Worm (Caenorhabditis elegans) whole organism, L2 larva: ENCODE measurements around the gene T24G10.2.

Experiments used
- C34F6.9 ChIP-seq: fragments of 150-350 bp; optimal IDR thresholded peaks from 2 replicates; lab custom pipeline; 2014; ENCODE audit warnings: missing biosample characterization, missing genetic modification characterization
- F13H6.1 ChIP-seq: sonication (generic microtip); optimal IDR thresholded peaks from 2 replicates; lab custom pipeline; 2016; ENCODE audit warnings: missing genetic modification characterization, missing compliant biosample characterization
- Y55F3AM.14 ChIP-seq: fragments of 200-800 bp; sonication (Bioruptor generic); optimal IDR thresholded peaks from 2 replicates; lab custom pipeline; 2018; ENCODE audit warnings: mild to moderate bottlenecking, missing genetic modification characterization, missing compliant biosample characterization
- alr-1 ChIP-seq: fragments of 150-350 bp; optimal IDR thresholded peaks from 2 replicates; lab custom pipeline; 2014; ENCODE audit warnings: missing biosample characterization, missing genetic modification characterization
- ama-1 ChIP-seq: fragments of 150-350 bp; optimal IDR thresholded peaks from 2 replicates; lab custom pipeline; 2018; ENCODE audit warnings: inconsistent platforms
- ceh-16 ChIP-seq: fragments of 150-350 bp; optimal IDR thresholded peaks from 2 replicates; lab custom pipeline; 2014; ENCODE audit warnings: missing biosample characterization, missing genetic modification characterization
- ceh-82 ChIP-seq: fragments of 150-350 bp; optimal IDR thresholded peaks from 2 replicates; lab custom pipeline; 2014; ENCODE audit warnings: missing biosample characterization, missing genetic modification characterization
- crh-2 ChIP-seq: sonication (generic microtip); optimal IDR thresholded peaks from 2 replicates; lab custom pipeline; 2017; ENCODE audit warnings: missing biosample characterization, missing genetic modification characterization
- dmd-4 ChIP-seq: sonication (generic microtip); optimal IDR thresholded peaks from 2 replicates; lab custom pipeline; 2017; ENCODE audit warnings: missing biosample characterization, missing genetic modification characterization
- fos-1 ChIP-seq: fragments of 150-350 bp; optimal IDR thresholded peaks from 2 replicates; lab custom pipeline; 2014; ENCODE audit warnings: missing biosample characterization, missing genetic modification characterization
- gmeb-1 ChIP-seq: fragments of 150-350 bp; optimal IDR thresholded peaks from 2 replicates; lab custom pipeline; 2014; ENCODE audit warnings: missing biosample characterization, missing genetic modification characterization
- lin-13 ChIP-seq: fragments of 150-350 bp; optimal IDR thresholded peaks from 2 replicates; lab custom pipeline; 2014; ENCODE audit warnings: missing biosample characterization, missing genetic modification reagents, missing genetic modification characterization
- lin-39 ChIP-seq: fragments of 150-350 bp; optimal IDR thresholded peaks from 2 replicates; lab custom pipeline; 2014; ENCODE audit warnings: missing biosample characterization, missing genetic modification reagents, missing genetic modification characterization
- lsy-2 ChIP-seq, 2 experiments: fragments of 150-350 bp in 1 of 2; sonication (generic microtip) in 1 of 2; optimal IDR thresholded peaks; 2 replicates each; lab custom pipeline; 2014 to 2017; ENCODE audit warnings: missing biosample characterization in 2 of 2, missing genetic modification characterization in 2 of 2
- mdl-1 ChIP-seq, 2 experiments: fragments of 150-350 bp in 1 of 2; sonication (generic microtip) in 1 of 2; optimal IDR thresholded peaks; 2 replicates each; lab custom pipeline; 2017; ENCODE audit warnings: missing biosample characterization in 2 of 2, missing genetic modification characterization in 2 of 2
- nhr-10 ChIP-seq: sonication (generic microtip); optimal IDR thresholded peaks from 2 replicates; lab custom pipeline; 2017; ENCODE audit warnings: missing biosample characterization, missing genetic modification characterization
- nhr-129 ChIP-seq: fragments of 150-350 bp; optimal IDR thresholded peaks from 2 replicates; lab custom pipeline; 2014; ENCODE audit warnings: missing biosample characterization, missing genetic modification characterization
- nhr-21 ChIP-seq: fragments of 150-350 bp; optimal IDR thresholded peaks from 2 replicates; lab custom pipeline; 2014; ENCODE audit warnings: missing biosample characterization, missing genetic modification characterization
- nhr-23 ChIP-seq: fragments of 150-350 bp; optimal IDR thresholded peaks from 2 replicates; lab custom pipeline; 2014; ENCODE audit warnings: missing biosample characterization, missing genetic modification reagents, missing genetic modification characterization
- nhr-237 ChIP-seq: fragments of 150-350 bp; optimal IDR thresholded peaks from 2 replicates; lab custom pipeline; 2014; ENCODE audit warnings: missing biosample characterization, missing genetic modification characterization
- peb-1 ChIP-seq: fragments of 150-350 bp; optimal IDR thresholded peaks from 2 replicates; lab custom pipeline; 2014; ENCODE audit warnings: missing biosample characterization, missing genetic modification characterization
- sma-3 ChIP-seq: sonication (generic microtip); optimal IDR thresholded peaks from 2 replicates; lab custom pipeline; 2016; ENCODE audit warnings: missing genetic modification reagents, missing genetic modification characterization, missing compliant biosample characterization
- sma-9 ChIP-seq, 2 experiments: fragments of 150-350 bp in 1 of 2; sonication (generic microtip) in 1 of 2; optimal IDR thresholded peaks; 2 replicates each; lab custom pipeline; 2014 to 2016; ENCODE audit warnings: missing genetic modification characterization in 2 of 2, mild to moderate bottlenecking in 1 of 2, missing biosample characterization in 1 of 2, missing compliant biosample characterization in 1 of 2, missing genetic modification reagents in 1 of 2, moderate library complexity in 1 of 2
- snpc-4 ChIP-seq: fragments of 150-350 bp; optimal IDR thresholded peaks from 2 replicates; lab custom pipeline; 2014; ENCODE audit warnings: missing biosample characterization, missing genetic modification characterization
- unc-55 ChIP-seq: fragments of 150-350 bp; sonication (generic microtip); optimal IDR thresholded peaks from 3 replicates; lab custom pipeline; 2014; ENCODE audit warnings: missing biosample characterization, missing genetic modification reagents, missing genetic modification characterization
- unc-62 ChIP-seq: fragments of 150-350 bp; optimal IDR thresholded peaks from 2 replicates; lab custom pipeline; 2014; ENCODE audit warnings: missing biosample characterization, missing genetic modification reagents, missing genetic modification characterization
- zag-1 ChIP-seq: fragments of 150-350 bp; optimal IDR thresholded peaks from 2 replicates; lab custom pipeline; 2014; ENCODE audit warnings: missing biosample characterization, missing genetic modification characterization
- ztf-11 ChIP-seq: sonication (generic microtip); optimal IDR thresholded peaks from 2 replicates; lab custom pipeline; 2017; ENCODE audit warnings: missing biosample characterization, missing genetic modification characterization
- ztf-4 ChIP-seq: fragments of 150-350 bp; optimal IDR thresholded peaks from 2 replicates; lab custom pipeline; 2014; ENCODE audit warnings: missing biosample characterization, missing genetic modification characterization

Gene T24G10.2

ce11 chrIII:5442711-5443253 is at the start of gene T24G10.2, which contains the start of gene disl-2:
Gene T24G10.2, minus strand, starts transcription at chrIII:5442761.
Gene disl-2, plus strand, starts transcription at chrIII:5443167.
- TF ChIP-seq unc-55 (GFP tag; lab: Kevin White, UChicago) (peak; percentile 85), mdl-1 (tag; optimal IDR thresholded peaks at IDR 0.05; lab: Kevin White, UChicago) (no peak), F13H6.1 (peak; percentile 5), nhr-21 (tag; lab: Kevin White, UChicago) (no peak), nhr-129 (tag; lab: Kevin White, UChicago) (peak; percentile 66), lsy-2 (tag; optimal IDR thresholded peaks at IDR 0.05; lab: Kevin White, UChicago) (peak; percentile 94 to 99), C34F6.9 (tag; lab: Kevin White, UChicago) (peak; percentile 80), fos-1 (tag; lab: Kevin White, UChicago) (peak; percentile 18), sma-9 (GFP tag; optimal IDR thresholded peaks at IDR 0.05; lab: Kevin White, UChicago) (peak; percentile 19), sma-9 (tag; optimal IDR thresholded peaks at IDR 0.05; lab: Kevin White, UChicago) (no peak), lin-13 (GFP tag; lab: Kevin White, UChicago) (peak; percentile 44), crh-2 (tag; lab: Kevin White, UChicago) (peak; percentile 41), unc-62 (GFP tag; lab: Kevin White, UChicago) (no peak)

- TF ChIP-seq C34F6.9 (tag; lab: Kevin White, UChicago) (no peak), snpc-4 (tag; lab: Kevin White, UChicago) (no peak)
- TF ChIP-seq, all 48 proteins: peak for 0
Observed at ce11 chrIII:5487087-5487603, 44.6 kb upstream of the T24G10.2 start, which contains the start of gene osg-1. Gene osg-1, plus strand, starts transcription at chrIII:5487553.

DNA sequence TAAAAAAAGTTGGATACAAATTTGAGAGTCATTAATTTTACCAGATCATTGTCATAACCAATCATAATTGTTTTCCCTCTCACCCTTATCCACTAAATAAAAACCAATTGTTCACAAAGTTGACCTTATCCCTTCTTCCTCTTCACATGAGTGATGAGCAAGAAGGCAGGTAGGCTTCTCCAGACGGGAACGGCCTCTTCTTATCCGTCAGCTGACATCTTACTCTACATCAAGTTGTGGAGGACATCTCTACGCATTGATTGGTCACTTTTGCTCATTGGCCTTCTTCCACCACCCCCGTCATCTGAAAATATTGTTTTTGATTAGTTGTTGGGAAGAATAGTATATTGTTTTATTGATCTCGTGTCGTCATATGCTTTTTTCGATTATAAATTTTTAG is 43.8 kb upstream of the T24G10.2 start:
- TF ChIP-seq unc-55 (GFP tag; lab: Kevin White, UChicago), result no peak
- TF ChIP-seq, all 48 proteins: peak for 0

ce11 chrIII:5483738-5484315 is 41.3 kb upstream of the T24G10.2 start, which contains the start of the genes R02F2.7 and R02F2.4:
Gene R02F2.7, minus strand, starts transcription at chrIII:5483773.
Gene R02F2.4, plus strand, starts transcription at chrIII:5484289.
- TF ChIP-seq unc-55 (GFP tag; lab: Kevin White, UChicago), result peak; percentile 49
- peak; percentile 25 for TF ChIP-seq C34F6.9 (tag; lab: Kevin White, UChicago)
- peak in 1 of 2 experiments; percentile 34 for TF ChIP-seq lsy-2 (tag; optimal IDR thresholded peaks at IDR 0.05; lab: Kevin White, UChicago)
- no peak for TF ChIP-seq ceh-82 (tag; lab: Kevin White, UChicago)
- no peak for TF ChIP-seq nhr-23 (tag; lab: Kevin White, UChicago)
- TF ChIP-seq sma-3 (GFP tag; lab: Kevin White, UChicago), result no peak
- TF ChIP-seq gmeb-1 (tag; lab: Kevin White, UChicago), result peak; percentile 87

DNA sequence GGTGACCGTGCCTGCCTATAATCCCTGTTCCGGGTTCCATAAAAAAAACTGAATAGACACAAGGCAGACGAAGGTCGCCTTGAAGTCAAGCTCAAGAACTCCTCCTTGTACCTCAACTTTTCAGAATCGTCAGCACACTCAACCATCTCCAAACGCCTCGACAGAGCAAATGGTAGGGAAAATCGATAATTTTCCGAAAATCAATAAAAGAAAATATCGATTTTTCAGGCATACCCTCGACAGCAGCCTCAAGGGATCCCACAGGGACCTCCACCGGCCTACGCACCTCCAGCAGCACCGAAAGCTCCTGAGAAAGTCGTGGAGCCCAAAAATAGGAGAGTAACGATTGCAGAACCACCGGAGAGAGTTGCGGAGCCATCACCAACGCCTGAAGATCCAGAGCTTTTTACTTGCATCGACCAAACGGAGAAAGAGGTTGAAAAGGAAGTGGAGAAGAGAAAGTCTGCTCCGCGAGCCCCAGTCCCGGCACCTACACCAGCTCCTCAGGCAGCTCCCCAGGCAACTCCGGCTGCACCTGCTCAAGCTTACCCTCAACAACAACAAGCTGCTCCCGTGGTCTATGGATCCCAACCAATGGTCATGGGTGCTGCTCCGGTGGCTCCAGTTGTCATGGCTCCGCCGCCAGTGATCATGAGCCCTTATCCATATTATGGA is 37.1 kb upstream of the T24G10.2 start:
- no peak for TF ChIP-seq Y55F3AM.14 (GFP tag; lab: Kevin White, UChicago)
- TF ChIP-seq alr-1 (tag; lab: Kevin White, UChicago), result no peak
- no peak for TF ChIP-seq sma-3 (GFP tag; lab: Kevin White, UChicago)
- no peak for TF ChIP-seq ceh-82 (tag; lab: Kevin White, UChicago)
- TF ChIP-seq lin-39 (tag; lab: Kevin White, UChicago), result no peak
- no peak for TF ChIP-seq crh-2 (tag; lab: Kevin White, UChicago)
- TF ChIP-seq ztf-4 (tag; lab: Kevin White, UChicago), result no peak
- no peak for TF ChIP-seq ztf-11

DNA sequence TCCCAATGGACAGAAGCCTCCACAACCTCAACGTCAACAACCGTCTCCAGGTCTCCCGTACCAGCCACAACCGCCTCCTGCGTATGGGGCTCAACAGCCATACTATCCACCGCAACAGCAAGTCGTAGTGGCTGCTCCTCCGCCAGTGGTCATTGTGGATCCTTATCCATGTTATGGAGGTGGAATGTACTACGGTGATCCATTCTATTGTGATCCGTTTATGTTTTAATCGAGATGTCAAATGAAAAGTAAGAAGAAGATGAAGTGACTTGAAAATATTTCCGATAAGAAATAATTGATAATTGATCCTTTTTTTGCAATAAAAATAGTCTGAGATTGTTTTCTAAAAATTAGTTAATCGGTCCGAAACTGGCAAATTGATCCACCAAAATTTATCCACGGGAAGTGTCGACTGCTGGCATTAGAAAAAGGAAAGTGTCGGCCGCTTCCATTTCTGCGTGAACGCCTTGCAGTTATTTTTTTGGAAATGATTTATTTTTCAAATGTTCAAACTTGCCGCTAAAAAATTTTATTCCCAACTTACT is 36.3 kb upstream of the T24G10.2 start, which contains the start of the genes R02F2.6 and R02F2.5:
TSS of gene R02F2.6 (minus strand) at position 101 of the 545 bp plus-strand sequence.
TSS of gene R02F2.5 (plus strand) at position 495 of the 545 bp plus-strand sequence.
- TF ChIP-seq zag-1 (tag; lab: Kevin White, UChicago), result no peak
- no peak for TF ChIP-seq nhr-237 (tag; lab: Kevin White, UChicago)
- TF ChIP-seq sma-9 (GFP tag; optimal IDR thresholded peaks at IDR 0.05; lab: Kevin White, UChicago), result no peak
- TF ChIP-seq sma-9 (tag; optimal IDR thresholded peaks at IDR 0.05; lab: Kevin White, UChicago), result no peak
- TF ChIP-seq dmd-4 (tag; lab: Kevin White, UChicago), result no peak
- no peak for TF ChIP-seq ceh-16 (tag; lab: Kevin White, UChicago)
- no peak for TF ChIP-seq F13H6.1
- no peak for TF ChIP-seq ama-1
- no peak for TF ChIP-seq lin-39 (tag; lab: Kevin White, UChicago)
- no peak for TF ChIP-seq nhr-10 (tag; lab: Kevin White, UChicago)
- no peak for TF ChIP-seq peb-1 (tag; lab: Kevin White, UChicago)
- no peak for TF ChIP-seq unc-62 (GFP tag; lab: Kevin White, UChicago)
